Worm (Caenorhabditis elegans) whole organism, mixed stage, embryonic: Measurements from ENCODE around the gene T23G7.2.

Experiments
- elt-3 ChIP-seq: fragments of 150-350 bp; optimal IDR thresholded peaks from 2 replicates; lab custom pipeline; 2014; ENCODE audit warnings: missing biosample characterization, missing genetic modification characterization
- snpc-4 ChIP-seq: fragments of 150-350 bp; optimal IDR thresholded peaks from 2 replicates; lab custom pipeline; 2014; ENCODE audit warnings: missing biosample characterization, missing genetic modification characterization
- sptf-1 ChIP-seq: sonication (generic microtip); optimal IDR thresholded peaks from 2 replicates; lab custom pipeline; 2017; ENCODE audit warnings: mild to moderate bottlenecking, missing genetic modification characterization, moderate library complexity, missing compliant biosample characterization
- unc-62 ChIP-seq: fragments of 150-350 bp; optimal IDR thresholded peaks from 2 replicates; lab custom pipeline; 2014; ENCODE audit warnings: missing biosample characterization, missing genetic modification reagents, missing genetic modification characterization

DNA sequence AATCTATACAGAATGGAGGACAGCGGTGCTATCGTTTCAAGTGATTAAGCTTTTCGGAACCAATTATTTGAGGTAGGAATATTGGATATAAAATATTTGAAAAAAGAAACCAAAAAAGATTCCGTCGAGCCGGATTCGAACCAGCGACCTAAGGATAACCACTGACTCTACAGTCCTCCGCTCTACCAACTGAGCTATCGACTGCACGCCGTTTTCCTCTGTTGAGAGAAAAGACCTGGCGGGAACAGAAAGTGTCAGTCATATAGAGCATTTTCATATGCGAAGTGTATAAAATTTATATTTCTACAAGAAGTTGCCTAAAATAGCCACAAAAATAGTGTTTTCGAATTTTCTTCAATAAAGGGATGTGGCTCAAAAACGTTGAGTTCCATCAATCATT is 38.9 kb upstream of the T23G7.2 start:
- TF ChIP-seq unc-62 (GFP tag; lab: Kevin White, UChicago) (no peak), elt-3 (no peak), sptf-1 (no peak), snpc-4 (tag; lab: Kevin White, UChicago) (no peak)
